Fruit fly (Drosophila melanogaster) Kc167 (cell line): ENCODE data around the gene ppk17.

ENCODE experiments used
- Sin3A ChIP-seq: fragments of >200 bp; optimal IDR thresholded peaks from 2 replicates; lab custom pipeline; 2018; ENCODE audit warnings: missing external identifiers
- ttk ChIP-seq: sonication (Bioruptor generic); optimal IDR thresholded peaks from 2 replicates; lab custom pipeline; 2017; ENCODE audit warnings: missing external identifiers

dm6 chr2L:16799496-16799895, 39.1 kb upstream of the ppk17 start:
- no peak for TF ChIP-seq ttk (lab: Kevin White, UChicago)
- TF ChIP-seq Sin3A (lab: Kevin White, UChicago) = no peak
